Worm (Caenorhabditis elegans) whole organism, L4 larva: ENCODE measurements around the gene R07B7.9.

Experiments
- Y105C5A.15 ChIP-seq: fragments of 200-800 bp; sonication (Bioruptor generic); IDR thresholded peaks from 2 replicates; pipeline ENCODE4 v1.3.6; 2022; ENCODE audit warnings: missing genetic modification characterization, missing compliant biosample characterization
- ZK337.2 ChIP-seq: fragments of 200-800 bp; sonication (Bioruptor generic); IDR thresholded peaks from 2 replicates; pipeline ENCODE4 v1.3.6; 2022; ENCODE audit warnings: missing genetic modification reagents, missing genetic modification characterization, missing compliant biosample characterization
- cey-2 ChIP-seq: sonication (generic microtip); optimal IDR thresholded peaks from 3 replicates; lab custom pipeline; 2017; ENCODE audit warnings: missing genetic modification characterization, mild to moderate bottlenecking, missing compliant biosample characterization, antibody characterized with exemption, borderline replicate concordance; ENCODE audit not compliant: insufficient read depth
- mxl-3 ChIP-seq: fragments of 200-800 bp; sonication (Bioruptor generic); optimal IDR thresholded peaks from 2 replicates; lab custom pipeline; 2018; ENCODE audit warnings: mild to moderate bottlenecking, missing genetic modification characterization, missing compliant biosample characterization
- pha-4 ChIP-seq, 2 experiments: fragments of 150-350 bp in 1 of 2; fragments of 200-800 bp in 1 of 2; sonication (Bioruptor generic) in 1 of 2; IDR thresholded peaks in 1 of 2; optimal IDR thresholded peaks in 1 of 2; 2 replicates each; pipeline versions ENCODE4 v1.3.6 to Lab custom; 2014 to 2022; ENCODE audit warnings: missing genetic modification characterization in 2 of 2, missing genetic modification reagents in 2 of 2, missing biosample characterization in 1 of 2, missing compliant biosample characterization in 1 of 2
- snpc-4 ChIP-seq: fragments of 150-350 bp; optimal IDR thresholded peaks from 2 replicates; lab custom pipeline; 2014; ENCODE audit warnings: missing biosample characterization, missing genetic modification characterization
- spr-3 ChIP-seq: fragments of 200-800 bp; sonication (Bioruptor generic); optimal IDR thresholded peaks from 2 replicates; lab custom pipeline; 2018; ENCODE audit warnings: mild to moderate bottlenecking, missing genetic modification characterization, missing compliant biosample characterization
- unc-39 ChIP-seq: sonication (generic microtip); optimal IDR thresholded peaks from 2 replicates; lab custom pipeline; 2017; ENCODE audit warnings: missing biosample characterization, missing genetic modification characterization

ce11 chrV:12053598-12053997 lies 26.6 kb downstream of the R07B7.9 start, which contains the start of gene F10C2.7:
- TF ChIP-seq mxl-3 (GFP tag; lab: Kevin White, UChicago) (no peak), snpc-4 (tag; lab: Kevin White, UChicago) (no peak), spr-3 (no peak), pha-4 (GFP tag; IDR thresholded peaks at IDR 0.05; lab: Robert Waterston, UW) (no peak), pha-4 (tag; optimal IDR thresholded peaks at IDR 0.05; lab: Kevin White, UChicago) (no peak), unc-39 (tag; lab: Kevin White, UChicago) (no peak), cey-2 (tag; lab: Kevin White, UChicago) (no peak), ZK337.2 (GFP tag; lab: Robert Waterston, UW) (no peak), Y105C5A.15 (GFP tag; lab: Robert Waterston, UW) (no peak)
